Fruit fly (Drosophila melanogaster) whole organism: ENCODE data around the gene Lcch3.

Experiments used
- CG8478 ChIP-seq: fragments of >200 bp; optimal IDR thresholded peaks from 2 replicates; lab custom pipeline; 2018; ENCODE audit warnings: inconsistent platforms
- Dll ChIP-seq: fragments of >200 bp; optimal IDR thresholded peaks from 2 replicates; lab custom pipeline; 2017
- EcR ChIP-seq, 2 experiments: fragments of >200 bp; optimal IDR thresholded peaks; 2 replicates each; lab custom pipeline; 2017; ENCODE audit warnings: missing biosample characterization in 2 of 2, missing genetic modification characterization in 2 of 2, missing genetic modification reagents in 2 of 2
- pan ChIP-seq: fragments of >200 bp; optimal IDR thresholded peaks from 2 replicates; lab custom pipeline; 2017
- psq ChIP-seq: fragments of >200 bp; optimal IDR thresholded peaks from 2 replicates; lab custom pipeline; 2017
- usp ChIP-seq: fragments of >200 bp; optimal IDR thresholded peaks from 2 replicates; lab custom pipeline; 2017; ENCODE audit warnings: missing biosample characterization, missing genetic modification characterization, mixed read lengths

The Lcch3 gene

DNA sequence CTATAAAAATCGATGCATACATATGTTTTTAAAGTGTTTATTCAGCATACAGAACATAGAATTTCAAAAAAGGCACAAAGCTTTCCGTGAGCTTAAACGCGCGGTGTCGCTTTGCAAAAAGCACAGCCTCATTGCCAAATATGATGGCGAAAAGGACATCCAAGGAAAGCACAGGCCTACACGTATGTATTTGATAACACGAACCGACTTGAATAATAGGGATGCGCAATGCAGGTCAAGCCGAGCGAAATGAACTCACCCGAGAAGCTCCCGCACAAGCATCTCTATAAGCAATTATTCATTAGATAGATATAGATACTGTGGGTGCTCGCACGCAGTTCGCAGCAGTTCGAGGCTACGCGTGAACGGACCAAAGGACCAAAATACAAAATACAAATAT, at the start of gene Lcch3:
Gene Lcch3 (plus strand): TSS at position 301 of the 400 bp plus-strand sequence.
- TF ChIP-seq EcR (GFP tag; optimal IDR thresholded peaks at IDR 0.05; lab: Kevin White, UChicago) (no peak), Dll (lab: Kevin White, UChicago) (no peak), usp (GFP tag; lab: Kevin White, UChicago) (no peak), CG8478 (lab: Kevin White, UChicago) (no peak), pan (lab: Kevin White, UChicago) (no peak), psq (lab: Kevin White, UChicago) (no peak)

DNA sequence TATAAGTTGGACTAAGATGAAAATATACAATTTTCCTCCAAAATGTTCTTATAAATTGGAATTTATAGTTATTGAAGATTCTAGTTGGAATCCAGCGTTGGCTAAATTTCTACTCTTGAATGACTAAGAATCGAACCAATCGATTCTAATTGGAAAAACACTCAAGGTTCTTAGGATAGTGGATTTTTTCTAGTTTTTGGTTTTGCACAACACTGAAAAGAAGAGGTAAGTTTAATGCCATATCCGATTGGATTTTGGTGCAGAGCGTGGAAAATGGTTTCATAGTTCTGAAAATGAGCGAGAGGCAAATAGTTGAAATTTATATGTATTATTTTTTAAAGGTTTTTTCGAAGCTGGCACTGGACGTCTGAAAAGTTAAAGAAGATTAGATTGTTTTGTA, 49.3 kb upstream of the Lcch3 start:
- TF ChIP-seq usp (GFP tag; lab: Kevin White, UChicago) (no peak), psq (lab: Kevin White, UChicago) (no peak), EcR (GFP tag; optimal IDR thresholded peaks at IDR 0.05; lab: Kevin White, UChicago) (no peak), CG8478 (lab: Kevin White, UChicago) (no peak), pan (lab: Kevin White, UChicago) (no peak), Dll (lab: Kevin White, UChicago) (no peak)

DNA sequence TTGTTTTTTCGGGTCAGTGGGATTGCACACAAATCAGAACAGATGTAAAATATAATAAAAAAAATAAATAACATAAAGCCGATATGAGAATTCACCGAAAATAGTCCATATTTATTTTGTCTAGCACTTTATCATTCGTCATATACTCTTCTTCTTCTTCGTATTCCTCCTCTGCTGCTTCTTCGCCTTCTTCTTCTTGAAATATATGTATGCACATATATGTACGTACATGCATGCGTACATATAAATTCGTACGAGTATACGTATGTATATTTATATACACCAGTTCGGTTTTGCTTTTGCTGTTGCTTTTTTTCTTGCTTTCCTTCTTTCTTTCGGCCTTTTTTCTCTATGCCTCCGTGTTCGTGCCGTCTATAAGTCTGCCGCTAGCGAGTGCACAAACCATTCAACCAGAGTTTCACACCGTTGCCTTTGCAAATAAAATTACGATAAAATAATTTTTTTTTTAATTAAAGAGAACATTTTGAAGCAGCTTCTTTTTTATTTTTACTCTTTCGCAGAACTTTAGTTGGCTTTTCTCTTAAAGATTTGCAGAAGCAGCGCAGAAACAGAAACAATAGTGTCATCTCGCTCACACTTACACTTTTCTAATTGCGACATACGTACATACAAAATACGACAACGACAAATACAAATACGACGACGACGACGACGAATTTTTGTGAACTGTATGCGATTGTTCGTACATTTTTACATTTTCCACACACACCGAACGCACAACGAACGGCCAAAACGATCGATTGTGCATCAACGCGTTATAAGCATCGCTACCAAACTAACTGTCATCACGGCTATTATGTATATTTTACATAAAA, 38.3 kb upstream of the Lcch3 start:
- TF ChIP-seq CG8478 (lab: Kevin White, UChicago) = no peak
- TF ChIP-seq pan (lab: Kevin White, UChicago) = no peak
- TF ChIP-seq psq (lab: Kevin White, UChicago) = no peak
- TF ChIP-seq usp (GFP tag; lab: Kevin White, UChicago) = no peak
- no peak for TF ChIP-seq EcR (GFP tag; optimal IDR thresholded peaks at IDR 0.05; lab: Kevin White, UChicago)
- TF ChIP-seq Dll (lab: Kevin White, UChicago) = no peak

DNA sequence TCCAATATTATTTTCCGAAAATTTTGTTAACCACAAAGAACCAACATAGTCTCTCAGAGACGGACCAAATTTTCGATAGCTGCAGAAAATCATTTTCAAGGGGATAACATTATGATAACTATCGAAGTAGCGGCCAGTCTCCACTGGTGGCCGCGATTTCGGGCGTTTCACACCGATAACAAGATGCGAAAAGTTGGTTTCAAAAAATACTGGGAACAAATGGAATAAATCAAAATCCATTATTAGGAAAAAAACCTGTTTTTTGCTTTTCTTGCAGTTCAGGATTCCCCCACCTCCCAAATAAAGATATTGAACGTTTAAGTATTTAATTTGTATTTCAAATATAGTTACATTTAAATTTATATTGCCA, 37.7 kb upstream of the Lcch3 start, which contains the start of gene tay:
Gene tay (minus strand): TSS at position 65 of the 370 bp plus-strand sequence.
- TF ChIP-seq CG8478 (lab: Kevin White, UChicago) = no peak
- TF ChIP-seq Dll (lab: Kevin White, UChicago) = no peak
- no peak for TF ChIP-seq EcR (GFP tag; optimal IDR thresholded peaks at IDR 0.05; lab: Kevin White, UChicago)
- TF ChIP-seq pan (lab: Kevin White, UChicago) = no peak
- TF ChIP-seq usp (GFP tag; lab: Kevin White, UChicago) = no peak
- no peak for TF ChIP-seq psq (lab: Kevin White, UChicago)

DNA sequence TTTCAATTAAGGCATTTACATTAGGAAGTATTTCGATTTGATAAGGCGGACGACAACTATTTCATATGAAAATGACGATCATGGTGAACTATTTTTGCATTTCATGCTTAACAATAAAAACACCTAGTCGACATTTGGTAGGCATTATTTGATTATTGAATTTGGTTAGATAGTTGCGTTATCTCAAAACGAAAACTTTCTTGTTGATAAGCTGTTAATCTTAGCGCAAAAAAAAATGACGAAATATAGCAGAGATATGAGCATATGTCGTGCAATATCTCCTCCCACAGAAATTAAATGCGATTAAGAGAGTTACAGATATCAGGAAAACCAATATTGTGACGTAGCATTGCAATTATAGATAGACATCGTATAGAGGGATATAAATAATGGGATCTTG, 36.1 kb upstream of the Lcch3 start:
- no peak for TF ChIP-seq usp (GFP tag; lab: Kevin White, UChicago)
- no peak for TF ChIP-seq Dll (lab: Kevin White, UChicago)
- TF ChIP-seq EcR (GFP tag; optimal IDR thresholded peaks at IDR 0.05; lab: Kevin White, UChicago) = no peak
- no peak for TF ChIP-seq psq (lab: Kevin White, UChicago)
- TF ChIP-seq pan (lab: Kevin White, UChicago) = no peak
- no peak for TF ChIP-seq CG8478 (lab: Kevin White, UChicago)

DNA sequence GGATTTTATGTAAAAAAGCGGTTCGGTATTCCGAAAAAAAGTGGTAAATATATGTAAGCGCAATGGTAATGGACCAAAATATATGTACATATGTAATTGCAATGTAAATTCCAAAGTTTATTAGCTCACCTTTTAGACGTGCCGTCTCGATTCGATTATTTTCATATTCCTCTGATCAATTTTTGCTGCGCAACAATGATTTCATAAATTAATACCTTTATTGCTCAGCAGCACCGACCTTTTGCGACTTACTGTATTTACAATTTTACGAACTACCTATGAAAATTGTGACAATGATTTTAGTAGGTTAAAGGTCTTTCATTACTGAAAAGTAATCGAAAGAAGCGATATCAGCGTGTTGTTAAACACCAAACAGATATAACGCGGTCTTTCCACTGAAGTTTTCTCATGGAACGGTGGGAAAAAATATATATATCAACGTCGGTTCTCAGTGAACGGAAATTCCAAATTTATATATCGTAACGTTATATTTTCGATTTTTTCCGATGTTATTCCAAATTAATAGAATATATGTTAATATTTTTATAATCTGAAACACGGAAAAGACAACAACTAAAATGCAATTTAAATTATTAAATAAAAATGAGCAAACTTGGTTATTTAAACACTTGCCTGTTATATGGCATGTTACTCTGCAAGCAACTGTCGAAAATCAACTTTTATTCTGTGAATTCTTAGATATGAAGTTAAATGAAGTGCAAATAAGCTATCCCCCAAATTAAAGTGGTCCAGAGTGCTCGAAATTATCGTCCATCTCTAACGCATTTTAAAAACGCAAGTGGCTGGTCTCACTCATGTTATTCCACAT, 34.9 kb upstream of the Lcch3 start, which contains the start of the genes MSBP and CG15916:
Gene MSBP (minus strand): TSS at position 330 of the 829 bp plus-strand sequence.
Gene CG15916 (plus strand): TSS at position 810 of the 829 bp plus-strand sequence.
- TF ChIP-seq pan (lab: Kevin White, UChicago) (no peak), Dll (lab: Kevin White, UChicago) (no peak), EcR (GFP tag; optimal IDR thresholded peaks at IDR 0.05; lab: Kevin White, UChicago) (no peak), CG8478 (lab: Kevin White, UChicago) (no peak)

DNA sequence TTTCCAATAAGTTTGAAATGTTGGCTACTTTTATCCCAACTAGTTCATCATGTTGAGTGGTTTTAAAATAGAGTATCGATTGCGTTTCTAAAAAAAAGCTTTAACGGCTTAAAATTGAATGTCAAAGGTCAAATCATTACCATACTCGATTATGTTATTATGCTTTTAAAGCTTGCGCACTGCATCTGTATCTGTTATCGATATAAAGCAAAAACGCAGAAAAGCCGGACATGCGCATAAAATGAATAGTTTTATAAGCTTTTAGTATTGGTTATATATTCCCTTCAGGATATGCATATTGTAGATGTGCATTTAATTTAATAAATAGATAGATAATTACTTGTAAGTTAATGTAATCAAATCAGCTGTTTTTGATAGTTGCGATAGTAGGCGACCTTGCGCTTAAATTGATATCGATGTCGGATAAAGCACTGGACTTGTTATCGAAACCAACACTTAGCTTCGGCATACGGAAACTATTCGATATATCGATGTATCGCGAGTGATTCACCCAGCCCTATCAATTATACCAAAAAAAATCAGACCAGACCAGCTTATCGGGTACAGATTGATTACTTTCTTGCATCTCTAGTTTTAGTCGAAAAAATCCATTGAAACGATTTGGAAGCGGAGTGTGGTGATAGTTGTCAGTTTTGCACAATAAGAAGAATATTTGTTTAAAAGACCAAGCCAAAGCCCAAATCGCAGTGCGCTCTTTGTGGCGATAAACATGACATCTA, 33.1 kb upstream of the Lcch3 start, which contains the start of gene shi:
Gene shi (plus strand): TSS at position 511 of the 740 bp plus-strand sequence.
- no peak for TF ChIP-seq psq (lab: Kevin White, UChicago)
- no peak for TF ChIP-seq CG8478 (lab: Kevin White, UChicago)
- TF ChIP-seq EcR (GFP tag; optimal IDR thresholded peaks at IDR 0.05; lab: Kevin White, UChicago) = no peak
- TF ChIP-seq pan (lab: Kevin White, UChicago) = no peak
- TF ChIP-seq usp (GFP tag; lab: Kevin White, UChicago) = no peak
- no peak for TF ChIP-seq Dll (lab: Kevin White, UChicago)

DNA sequence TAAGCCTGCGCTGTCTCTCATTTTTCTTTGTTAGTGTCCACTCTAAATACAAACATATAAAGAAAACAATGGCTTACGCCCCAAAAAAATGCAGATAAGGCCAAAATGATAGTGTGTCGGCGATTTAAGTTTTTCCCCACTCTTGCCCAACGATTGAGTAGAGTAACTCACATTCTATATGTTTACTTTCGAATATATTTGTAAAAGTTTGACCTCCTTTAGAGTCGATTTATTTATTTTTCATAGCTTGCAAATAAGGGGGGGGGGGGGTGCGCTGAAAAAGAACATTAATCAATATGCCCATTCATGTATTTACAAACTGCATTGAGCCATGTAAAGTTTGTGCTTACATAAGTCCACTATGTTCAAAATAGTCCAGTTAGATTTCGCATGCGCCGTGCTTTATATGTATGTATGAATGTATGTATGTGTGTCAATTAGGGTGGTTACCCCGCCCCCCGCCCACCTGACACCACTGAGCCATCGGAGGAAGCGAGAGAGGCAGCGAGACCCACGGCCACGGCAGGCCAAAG, 31.1 kb upstream of the Lcch3 start:
- no peak for TF ChIP-seq usp (GFP tag; lab: Kevin White, UChicago)
- no peak for TF ChIP-seq EcR (GFP tag; optimal IDR thresholded peaks at IDR 0.05; lab: Kevin White, UChicago)
- no peak for TF ChIP-seq psq (lab: Kevin White, UChicago)
- TF ChIP-seq pan (lab: Kevin White, UChicago) = no peak
- no peak for TF ChIP-seq Dll (lab: Kevin White, UChicago)
- TF ChIP-seq CG8478 (lab: Kevin White, UChicago) = no peak

DNA sequence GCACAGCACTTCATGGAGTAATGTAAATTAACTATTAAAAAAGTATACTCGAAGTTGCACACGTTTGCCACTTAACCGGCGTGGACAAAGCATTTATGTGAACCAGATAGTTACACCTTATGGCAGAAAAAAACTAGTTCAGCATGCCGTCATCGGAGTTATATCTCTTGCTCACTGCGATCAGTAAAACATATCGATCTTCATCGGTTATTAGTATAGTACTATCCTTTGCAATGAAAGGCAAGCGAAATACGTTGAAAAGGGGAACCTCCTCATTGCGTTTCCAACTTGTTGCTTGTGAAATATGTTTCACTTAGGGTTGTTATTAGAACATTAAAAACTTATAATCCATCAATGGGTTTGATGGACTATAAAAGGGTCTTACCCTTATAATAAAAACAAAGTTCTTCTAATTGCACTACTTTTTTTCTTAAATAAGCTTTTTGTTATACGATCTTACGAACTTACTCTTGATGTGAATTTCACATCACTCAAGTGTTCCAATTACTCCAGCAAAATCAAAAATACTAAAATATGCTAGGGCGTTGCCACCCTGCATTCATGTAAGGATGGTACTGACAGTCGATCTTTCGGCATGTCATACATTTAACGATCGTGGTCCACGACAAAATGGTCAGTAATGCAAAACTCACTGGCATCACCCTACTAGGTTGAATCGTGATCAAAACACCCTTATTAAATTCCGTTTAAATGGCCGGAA, 15.2 kb upstream of the Lcch3 start, which contains the start of gene CycD:
Gene CycD (minus strand): TSS at position 113 of the 721 bp plus-strand sequence.
- no peak for TF ChIP-seq EcR (GFP tag; optimal IDR thresholded peaks at IDR 0.05; lab: Kevin White, UChicago)
- no peak for TF ChIP-seq usp (GFP tag; lab: Kevin White, UChicago)
- TF ChIP-seq Dll (lab: Kevin White, UChicago) = no peak
